Worm (Caenorhabditis elegans): ENCODE data around the gene Y41D4B.1.

Y41D4B.1 gene

ce11 chrIV:1672398-1672797 is at the start of gene Y41D4B.1:
TSS of gene Y41D4B.1 (plus strand) at chrIV:1672698.
- TF ChIP-seq tbx-7 (tag; optimal IDR thresholded peaks at IDR 0.05) (no peak), ceh-14 (tag; optimal IDR thresholded peaks at IDR 0.05) (no peak), ceh-48 (tag; optimal IDR thresholded peaks at IDR 0.05) (no peak), rnt-1 (tag; optimal IDR thresholded peaks at IDR 0.05) (no peak), sox-2 (GFP tag; IDR thresholded peaks at IDR 0.05) (no peak), pha-2 (tag; optimal IDR thresholded peaks at IDR 0.05) (no peak)

ce11 chrIV:1623712-1624111 is 48.8 kb upstream of the Y41D4B.1 start, which contains the start of gene nhr-87:
TSS of gene nhr-87 (plus strand) at chrIV:1624029.
- TF ChIP-seq unc-55 (GFP tag; optimal IDR thresholded peaks at IDR 0.05), result peak; percentile 50
- TF ChIP-seq ceh-14 (tag; optimal IDR thresholded peaks at IDR 0.05), result no peak

ce11 chrIV:1624447-1624846 is 48.1 kb upstream of the Y41D4B.1 start:
- TF ChIP-seq ceh-9 (tag; optimal IDR thresholded peaks at IDR 0.05), result no peak
- peak; percentile 99 for TF ChIP-seq ceh-30 (tag; optimal IDR thresholded peaks at IDR 0.05)

ce11 chrIV:1626342-1626855 is 46.1 kb upstream of the Y41D4B.1 start, which contains the start of gene nhr-146:
TSS of gene nhr-146 (plus strand) at chrIV:1626805.
- TF ChIP-seq pros-1 (tag; optimal IDR thresholded peaks at IDR 0.05) (no peak), ahr-1 (tag; optimal IDR thresholded peaks at IDR 0.05) (no peak), ceh-24 (tag; optimal IDR thresholded peaks at IDR 0.05) (no peak), hlh-15 (tag; optimal IDR thresholded peaks at IDR 0.05) (no peak), ceh-6 (GFP tag; optimal IDR thresholded peaks at IDR 0.05) (no peak), ets-4 (tag; optimal IDR thresholded peaks at IDR 0.05) (no peak), eyg-1 (tag; optimal IDR thresholded peaks at IDR 0.05) (no peak), ama-1 (optimal IDR thresholded peaks at IDR 0.05) (no peak), unc-55 (GFP tag; optimal IDR thresholded peaks at IDR 0.05) (no peak), che-1 (tag; optimal IDR thresholded peaks at IDR 0.05) (no peak), sdc-2 (tag; optimal IDR thresholded peaks at IDR 0.05) (no peak), nfya-1 (tag; optimal IDR thresholded peaks at IDR 0.05) (no peak)

- no peak for TF ChIP-seq ref-2 (tag; optimal IDR thresholded peaks at IDR 0.05)
- peak; percentile 74 for TF ChIP-seq dve-1 (tag; optimal IDR thresholded peaks at IDR 0.05)
- no peak for TF ChIP-seq ceh-19 (GFP tag; optimal IDR thresholded peaks at IDR 0.05)
- no peak for TF ChIP-seq pat-9 (tag; optimal IDR thresholded peaks at IDR 0.05)
- no peak for TF ChIP-seq T23F11.4 (GFP tag; optimal IDR thresholded peaks at IDR 0.05)
- no peak for TF ChIP-seq F13H6.1 (tag; optimal IDR thresholded peaks at IDR 0.05)
- no peak for TF ChIP-seq K09A11.1 (tag; optimal IDR thresholded peaks at IDR 0.05; ENCODE audit: insufficient read depth)
- TF ChIP-seq ceh-2 (tag; optimal IDR thresholded peaks at IDR 0.05), result no peak
- TF ChIP-seq tbx-2 (tag; optimal IDR thresholded peaks at IDR 0.05), result no peak
These were observed 44.2 kb upstream of the Y41D4B.1 start for ce11 chrIV:1628281-1628680.

- TF ChIP-seq nhr-11 (tag; optimal IDR thresholded peaks at IDR 0.05), result no peak
- TF ChIP-seq che-1 (tag; optimal IDR thresholded peaks at IDR 0.05), result no peak
- no peak for TF ChIP-seq sdc-2 (tag; optimal IDR thresholded peaks at IDR 0.05)
- no peak for TF ChIP-seq hlh-30 (tag; optimal IDR thresholded peaks at IDR 0.05; ENCODE audit: insufficient read depth)
- TF ChIP-seq elt-2 (tag; optimal IDR thresholded peaks at IDR 0.05), result no peak
- TF ChIP-seq pros-1 (tag; optimal IDR thresholded peaks at IDR 0.05), result no peak
- TF ChIP-seq sox-4 (tag; optimal IDR thresholded peaks at IDR 0.05), result no peak
- no peak for TF ChIP-seq ceh-31 (tag; optimal IDR thresholded peaks at IDR 0.05)
- no peak for TF ChIP-seq hlh-15 (tag; optimal IDR thresholded peaks at IDR 0.05)
- TF ChIP-seq ceh-22 (tag; optimal IDR thresholded peaks at IDR 0.05), result no peak
- no peak for TF ChIP-seq lim-6 (tag; optimal IDR thresholded peaks at IDR 0.05)
- no peak for TF ChIP-seq ceh-9 (tag; optimal IDR thresholded peaks at IDR 0.05)
- TF ChIP-seq pqm-1 (tag; optimal IDR thresholded peaks at IDR 0.05), result no peak
- no peak for TF ChIP-seq zip-5 (tag; optimal IDR thresholded peaks at IDR 0.05)
- no peak for TF ChIP-seq syd-9 (tag; optimal IDR thresholded peaks at IDR 0.05)
- TF ChIP-seq eyg-1 (tag; optimal IDR thresholded peaks at IDR 0.05), result no peak
These were observed 43.8 kb upstream of the Y41D4B.1 start for ce11 chrIV:1628730-1629129.
